Worm (Caenorhabditis elegans): ENCODE data around the gene fard-1.

- TF ChIP-seq sdz-12 (GFP tag; optimal IDR thresholded peaks at IDR 0.05) (no peak), ceh-82 (tag; optimal IDR thresholded peaks at IDR 0.05) (no peak)
These were observed 24.4 kb downstream of the fard-1 start, which contains the start of gene gbb-1 for ce11 chrX:2957446-2957985.
